Worm (Caenorhabditis elegans) whole organism, young adult: ENCODE measurements around the gene ech-9.

ENCODE experiments used
- ama-1 ChIP-seq, 3 experiments: fragments of 150-350 bp in 1 of 3; sonication (generic microtip) in 2 of 3; optimal IDR thresholded peaks; 2 replicates each; lab custom pipeline; 2014 to 2018; ENCODE audit warnings: missing biosample characterization in 2 of 3, missing genetic modification characterization in 2 of 3, missing genetic modification reagents in 2 of 3
- athp-1 ChIP-seq: sonication (generic microtip); optimal IDR thresholded peaks from 2 replicates; lab custom pipeline; 2017; ENCODE audit warnings: mild to moderate bottlenecking, missing genetic modification characterization, missing compliant biosample characterization
- lin-40 ChIP-seq: sonication (generic microtip); optimal IDR thresholded peaks from 2 replicates; lab custom pipeline; 2016; ENCODE audit warnings: missing genetic modification characterization, mild to moderate bottlenecking, missing compliant biosample characterization, missing genotype, missing genetic modification reagents

DNA sequence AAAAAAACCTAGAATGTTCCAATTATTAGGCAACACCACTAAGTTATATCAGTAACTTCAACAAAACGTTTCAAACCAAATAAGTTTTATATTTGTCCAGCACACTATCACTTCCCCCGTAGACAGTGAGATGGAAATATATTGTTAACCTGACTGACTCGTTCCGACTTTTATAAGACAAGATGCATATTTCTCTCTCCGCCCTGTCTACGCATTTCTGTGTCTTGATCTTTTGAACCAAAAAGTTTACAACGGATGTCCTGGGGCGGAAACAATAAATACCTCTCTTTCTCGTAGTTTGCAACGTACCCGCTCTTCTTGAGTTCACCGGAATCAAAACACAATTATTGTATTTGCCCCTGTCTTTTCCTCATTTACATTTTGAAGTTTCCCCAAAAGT is 16.1 kb upstream of the ech-9 start:
- TF ChIP-seq lin-40 (tag; lab: Kevin White, UChicago) (no peak), ama-1 (optimal IDR thresholded peaks at IDR 0.05; lab: Kevin White, UChicago) (no peak), ama-1 (GFP tag; optimal IDR thresholded peaks at IDR 0.05; lab: Kevin White, UChicago) (no peak), athp-1 (tag; lab: Kevin White, UChicago) (no peak)
